Fruit fly (Drosophila melanogaster) whole organism, adult: ENCODE results near the gene CG11920.
A peak's percentile ranks its signal among the peaks of the same experiment; 100 is the strongest.

Experiments
- CG11617 ChIP-seq: fragments of 200-800 bp; sonication (Bioruptor generic); optimal IDR thresholded peaks from 2 replicates; lab custom pipeline; 2017; ENCODE audit warnings: mild to moderate bottlenecking, missing biosample characterization, missing genetic modification reagents, missing genetic modification characterization
- CG12768 ChIP-seq: fragments of 200-800 bp; sonication (Bioruptor generic); optimal IDR thresholded peaks from 2 replicates; lab custom pipeline; 2017; ENCODE audit warnings: missing biosample characterization, missing genetic modification characterization, mild to moderate bottlenecking, moderate library complexity, missing genetic modification reagents
- CG14711 ChIP-seq: fragments of 200-800 bp; sonication (Bioruptor generic); optimal IDR thresholded peaks from 2 replicates; lab custom pipeline; 2018; ENCODE audit warnings: missing biosample characterization, mild to moderate bottlenecking, missing genetic modification characterization, moderate library complexity
- CG1620 ChIP-seq: fragments of 200-800 bp; sonication (Bioruptor generic); optimal IDR thresholded peaks from 2 replicates; lab custom pipeline; 2016; ENCODE audit warnings: missing biosample characterization, missing genetic modification characterization
- CG33017 ChIP-seq: fragments of 200-800 bp; sonication (Bioruptor generic); optimal IDR thresholded peaks from 2 replicates; lab custom pipeline; 2018; ENCODE audit warnings: missing biosample characterization, mild to moderate bottlenecking, missing genetic modification characterization, moderate library complexity
- CG5204 ChIP-seq: fragments of 200-800 bp; sonication (Bioruptor generic); optimal IDR thresholded peaks from 2 replicates; lab custom pipeline; 2016; ENCODE audit warnings: missing biosample characterization, missing genetic modification characterization
- CG7045 ChIP-seq: fragments of 200-800 bp; sonication (Bioruptor generic); optimal IDR thresholded peaks from 2 replicates; lab custom pipeline; 2017; ENCODE audit warnings: missing biosample characterization, mild to moderate bottlenecking, missing genetic modification characterization
- CG7101 ChIP-seq: fragments of 200-800 bp; sonication (Bioruptor generic); optimal IDR thresholded peaks from 2 replicates; lab custom pipeline; 2018; ENCODE audit warnings: missing biosample characterization, mild to moderate bottlenecking, missing genetic modification characterization, moderate library complexity
- Clk ChIP-seq: fragments of 200-800 bp; sonication (Bioruptor generic); optimal IDR thresholded peaks from 2 replicates; lab custom pipeline; 2017; ENCODE audit warnings: missing biosample characterization, missing genetic modification characterization
- Crg-1 ChIP-seq: fragments of 200-800 bp; sonication (Bioruptor generic); optimal IDR thresholded peaks from 2 replicates; lab custom pipeline; 2016; ENCODE audit warnings: missing biosample characterization, missing genetic modification characterization
- Hr96 ChIP-seq: fragments of 200-800 bp; sonication (Bioruptor generic); optimal IDR thresholded peaks from 2 replicates; lab custom pipeline; 2016; ENCODE audit warnings: missing biosample characterization, missing genetic modification characterization
- Mnt ChIP-seq: fragments of 200-800 bp; sonication (Bioruptor generic); optimal IDR thresholded peaks from 2 replicates; lab custom pipeline; 2016; ENCODE audit warnings: missing biosample characterization, mild to moderate bottlenecking, missing genetic modification characterization
- bab1 ChIP-seq: fragments of 200-800 bp; sonication (Bioruptor generic); optimal IDR thresholded peaks from 3 replicates; lab custom pipeline; 2019; ENCODE audit warnings: missing biosample characterization, mild to moderate bottlenecking, missing genetic modification characterization, moderate library complexity
- cic ChIP-seq: fragments of 200-800 bp; sonication (Bioruptor generic); optimal IDR thresholded peaks from 2 replicates; lab custom pipeline; 2017; ENCODE audit warnings: missing biosample characterization, mild to moderate bottlenecking, missing genetic modification characterization, moderate library complexity
- cnc ChIP-seq, 2 experiments: fragments of >200 bp; optimal IDR thresholded peaks; 2 replicates each; lab custom pipeline; 2017
- kay ChIP-seq: fragments of 200-800 bp; sonication (Bioruptor generic); peaks from one replicate; lab custom pipeline; 2016; ENCODE audit warnings: missing biosample characterization, missing genetic modification characterization, borderline replicate concordance
- ovo ChIP-seq: fragments of 200-800 bp; sonication (Bioruptor generic); optimal IDR thresholded peaks from 2 replicates; lab custom pipeline; 2016; ENCODE audit warnings: missing biosample characterization, missing genetic modification characterization
- pad ChIP-seq: fragments of 200-800 bp; sonication (Bioruptor generic); optimal IDR thresholded peaks from 3 replicates; lab custom pipeline; 2017; ENCODE audit warnings: missing biosample characterization, missing genetic modification characterization, mild to moderate bottlenecking, moderate library complexity, missing genetic modification reagents
- tj ChIP-seq: fragments of 200-800 bp; sonication (Bioruptor generic); optimal IDR thresholded peaks from 3 replicates; lab custom pipeline; 2017; ENCODE audit warnings: missing biosample characterization, mild to moderate bottlenecking, missing genetic modification characterization, moderate library complexity
- toe ChIP-seq: fragments of 200-800 bp; sonication (Bioruptor generic); optimal IDR thresholded peaks from 2 replicates; lab custom pipeline; 2016; ENCODE audit warnings: missing biosample characterization, missing genetic modification characterization

CG11920 gene

dm6 chr3R:25102253-25102652 is 27.6 kb downstream of the CG11920 start, which contains the start of gene CG45095:
TSS of gene CG45095 (plus strand) at chr3R:25102553.
- TF ChIP-seq Crg-1 (GFP tag; lab: Kevin White, UChicago) (no peak), toe (no peak), tj (GFP tag; lab: Kevin White, UChicago) (no peak), cic (no peak), Mnt (GFP tag; lab: Kevin White, UChicago) (no peak), CG12768 (GFP tag; lab: Kevin White, UChicago) (no peak), kay (GFP tag; lab: Kevin White, UChicago) (no peak), Clk (GFP tag; lab: Kevin White, UChicago) (no peak), CG33017 (no peak), CG1620 (GFP tag; lab: Kevin White, UChicago) (no peak), ovo (GFP tag; lab: Kevin White, UChicago) (no peak), bab1 (GFP tag; lab: Kevin White, UChicago) (no peak), CG7101 (tag; lab: Kevin White, UChicago) (no peak), Hr96 (GFP tag; lab: Kevin White, UChicago) (no peak)

- TF ChIP-seq CG7101 (tag; lab: Kevin White, UChicago) (no peak), CG5204 (GFP tag; lab: Kevin White, UChicago) (no peak), cic (no peak), Clk (GFP tag; lab: Kevin White, UChicago) (no peak), CG14711 (tag; lab: Kevin White, UChicago) (no peak), CG7045 (GFP tag; lab: Kevin White, UChicago) (no peak), Hr96 (GFP tag; lab: Kevin White, UChicago) (no peak), ovo (GFP tag; lab: Kevin White, UChicago) (no peak), pad (GFP tag; lab: Kevin White, UChicago) (no peak), CG12768 (GFP tag; lab: Kevin White, UChicago) (no peak), CG33017 (no peak), toe (no peak), Mnt (GFP tag; lab: Kevin White, UChicago) (no peak), CG11617 (GFP tag; lab: Kevin White, UChicago) (no peak), tj (GFP tag; lab: Kevin White, UChicago) (no peak), Crg-1 (GFP tag; lab: Kevin White, UChicago) (no peak), cnc (optimal IDR thresholded peaks at IDR 0.05; lab: Kevin White, UChicago) (no peak), bab1 (GFP tag; lab: Kevin White, UChicago) (no peak)
Observed at dm6 chr3R:25108932-25109331, 34.3 kb downstream of the CG11920 start, which contains the start of gene CG34027. TSS of gene CG34027 (minus strand) at chr3R:25109032.

dm6 chr3R:25112466-25112939 is 37.8 kb downstream of the CG11920 start, which contains the start of gene Nepl16:
TSS of gene Nepl16 (minus strand) at chr3R:25112516.
- TF ChIP-seq CG12768 (GFP tag; lab: Kevin White, UChicago) (no peak), Mnt (GFP tag; lab: Kevin White, UChicago) (no peak), pad (GFP tag; lab: Kevin White, UChicago) (no peak), bab1 (GFP tag; lab: Kevin White, UChicago) (no peak), cnc (optimal IDR thresholded peaks at IDR 0.05; lab: Kevin White, UChicago) (no peak)

dm6 chr3R:25122736-25123211 is 48.1 kb downstream of the CG11920 start, which contains the start of the genes CG31510 and TTLL5:
TSS of gene CG31510 (minus strand) at chr3R:25122920.
TSS of gene TTLL5 (minus strand) at chr3R:25122920.
- TF ChIP-seq Crg-1 (GFP tag; lab: Kevin White, UChicago), result no peak
- TF ChIP-seq bab1 (GFP tag; lab: Kevin White, UChicago), result peak; percentile 37

- peak; percentile 31 for TF ChIP-seq CG12768 (GFP tag; lab: Kevin White, UChicago)
- peak; percentile 33 for TF ChIP-seq CG5204 (GFP tag; lab: Kevin White, UChicago)
- peak; percentile 47 for TF ChIP-seq CG7101 (tag; lab: Kevin White, UChicago)
- peak; percentile 14 for TF ChIP-seq bab1 (GFP tag; lab: Kevin White, UChicago)
- TF ChIP-seq Crg-1 (GFP tag; lab: Kevin White, UChicago), result peak; percentile 36
- peak; percentile 61 for TF ChIP-seq CG11617 (GFP tag; lab: Kevin White, UChicago)
- TF ChIP-seq CG1620 (GFP tag; lab: Kevin White, UChicago), result peak; percentile 62
- TF ChIP-seq ovo (GFP tag; lab: Kevin White, UChicago), result peak; percentile 37
- TF ChIP-seq tj (GFP tag; lab: Kevin White, UChicago), result peak; percentile 7
- TF ChIP-seq Hr96 (GFP tag; lab: Kevin White, UChicago), result peak; percentile 48
- peak; percentile 61 for TF ChIP-seq CG7045 (GFP tag; lab: Kevin White, UChicago)
- TF ChIP-seq pad (GFP tag; lab: Kevin White, UChicago), result peak; percentile 32
- TF ChIP-seq Mnt (GFP tag; lab: Kevin White, UChicago), result peak; percentile 32
- TF ChIP-seq CG33017, result peak; percentile 4
Observed at dm6 chr3R:25123262-25123661, 48.6 kb downstream of the CG11920 start, which contains the start of gene vig2. TSS of gene vig2 (plus strand) at chr3R:25123373.
